Fruit fly (Drosophila melanogaster) Kc167 (cell line): Measurements from ENCODE around the gene Galt.

ENCODE experiments used
- Myc ChIP-seq: fragments of >200 bp; optimal IDR thresholded peaks from 2 replicates; lab custom pipeline; 2017; ENCODE audit warnings: missing external identifiers
- Sin3A ChIP-seq: fragments of >200 bp; optimal IDR thresholded peaks from 2 replicates; lab custom pipeline; 2018; ENCODE audit warnings: missing external identifiers
- h ChIP-seq: fragments of >200 bp; optimal IDR thresholded peaks from 3 replicates; lab custom pipeline; 2018; ENCODE audit warnings: missing external identifiers
- insv ChIP-seq: fragments of >200 bp; optimal IDR thresholded peaks from 3 replicates; lab custom pipeline; 2018; ENCODE audit warnings: missing external identifiers
- psq ChIP-seq: fragments of >200 bp; optimal IDR thresholded peaks from 2 replicates; lab custom pipeline; 2017; ENCODE audit warnings: missing external identifiers
- ttk ChIP-seq: sonication (Bioruptor generic); optimal IDR thresholded peaks from 2 replicates; lab custom pipeline; 2017; ENCODE audit warnings: missing external identifiers

Galt gene

DNA sequence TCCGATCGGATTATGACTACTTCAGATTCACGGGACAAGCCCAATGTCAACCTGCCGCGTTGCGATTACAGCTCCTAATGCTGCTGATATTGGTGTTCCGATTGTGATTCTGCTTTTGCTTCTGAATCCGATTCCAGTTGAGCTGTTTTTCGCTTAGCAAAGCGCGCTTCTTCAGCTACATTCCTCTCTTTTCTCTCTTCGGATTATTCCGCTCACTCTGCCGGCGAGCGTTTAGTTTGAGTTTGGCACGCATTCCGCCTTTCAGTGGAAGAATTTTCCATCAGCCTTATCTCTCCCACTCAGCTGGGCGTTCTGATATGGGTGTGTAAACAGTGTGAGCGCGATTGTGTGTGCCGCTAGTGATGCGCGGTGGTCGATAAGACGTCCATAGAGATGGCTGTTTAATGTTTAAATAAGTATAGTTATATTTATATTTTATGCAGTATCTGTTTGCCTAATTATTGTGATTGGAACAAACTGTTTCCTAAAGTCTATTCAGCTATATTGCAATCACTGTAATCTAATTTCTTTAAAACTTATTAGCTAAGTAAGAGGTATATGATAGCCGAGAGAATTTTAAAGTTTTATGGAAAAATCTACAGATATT, at the start of gene Galt:
Gene Galt (minus strand): TSS at position 315 of the 607 bp plus-strand sequence.
- TF ChIP-seq psq (lab: Kevin White, UChicago) (no peak), insv (lab: Kevin White, UChicago) (no peak), ttk (lab: Kevin White, UChicago) (no peak), Sin3A (no peak), h (lab: Kevin White, UChicago) (no peak), Myc (no peak)

DNA sequence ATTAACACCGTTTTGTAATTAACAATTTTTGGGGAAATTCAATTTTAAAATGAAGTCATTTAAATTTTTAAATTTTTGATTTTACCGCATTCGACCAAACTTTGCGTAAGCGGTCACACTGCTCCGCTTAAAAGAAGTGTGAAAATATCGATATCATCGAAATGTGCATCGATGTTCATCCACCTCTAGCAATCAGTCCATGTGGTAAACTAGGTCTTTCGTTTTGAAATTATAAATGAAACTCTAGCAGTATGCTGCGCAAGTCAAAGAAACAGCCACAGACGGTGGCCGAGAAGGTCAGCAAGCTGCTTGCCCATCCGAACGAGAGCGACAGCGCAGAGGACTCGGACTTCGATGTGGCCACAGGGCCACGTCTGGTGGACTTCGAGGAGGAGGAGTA, 49.6 kb upstream of the Galt start, which contains the start of gene Aatf:
Gene Aatf (plus strand): TSS at position 166 of the 400 bp plus-strand sequence.
- no peak for TF ChIP-seq h (lab: Kevin White, UChicago)
- no peak for TF ChIP-seq Myc
- TF ChIP-seq ttk (lab: Kevin White, UChicago) = no peak
- no peak for TF ChIP-seq psq (lab: Kevin White, UChicago)
- no peak for TF ChIP-seq Sin3A
- no peak for TF ChIP-seq insv (lab: Kevin White, UChicago)

dm6 chr2L:6716921-6717320, 49.1 kb upstream of the Galt start:
- TF ChIP-seq h (lab: Kevin White, UChicago) = no peak
- no peak for TF ChIP-seq Myc
- no peak for TF ChIP-seq Sin3A
- TF ChIP-seq insv (lab: Kevin White, UChicago) = no peak
- TF ChIP-seq ttk (lab: Kevin White, UChicago) = no peak
- no peak for TF ChIP-seq psq (lab: Kevin White, UChicago)

DNA sequence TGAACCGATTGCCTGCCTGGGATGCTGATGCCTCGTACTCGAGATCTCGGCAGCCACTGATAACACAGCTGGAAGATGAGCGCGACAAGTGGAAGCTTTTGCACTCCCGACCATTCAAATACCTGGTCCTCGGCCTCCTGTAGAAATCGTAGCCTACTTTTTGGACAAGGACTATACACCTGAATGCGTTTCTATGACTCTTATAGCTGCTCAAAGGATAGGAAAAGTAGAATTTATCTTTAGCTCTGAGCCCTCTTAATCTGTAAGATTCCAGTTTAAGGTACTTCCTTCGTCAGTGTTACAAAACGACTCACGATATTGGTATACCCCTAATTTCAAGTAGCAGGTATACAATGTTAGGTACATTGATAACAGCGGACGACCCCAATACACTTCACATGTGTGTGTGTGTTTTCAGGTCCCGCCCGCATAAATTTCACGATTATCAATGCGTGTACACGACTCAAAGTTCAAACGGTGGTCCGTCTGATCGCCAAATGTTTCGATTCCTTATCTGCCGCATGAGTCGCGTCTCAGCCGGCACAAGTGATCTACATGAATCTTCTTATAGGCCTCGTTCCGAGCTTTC, 48.4 kb upstream of the Galt start, which contains the start of gene AkhR:
Gene AkhR (minus strand): TSS at position 5 of the 589 bp plus-strand sequence.
- TF ChIP-seq Sin3A (no peak), h (lab: Kevin White, UChicago) (no peak), ttk (lab: Kevin White, UChicago) (no peak), psq (lab: Kevin White, UChicago) (no peak), insv (lab: Kevin White, UChicago) (no peak), Myc (no peak)

- TF ChIP-seq Myc (no peak), Sin3A (no peak), psq (lab: Kevin White, UChicago) (no peak), insv (lab: Kevin White, UChicago) (no peak), h (lab: Kevin White, UChicago) (no peak), ttk (lab: Kevin White, UChicago) (no peak)
Observed at dm6 chr2L:6708997-6709662, 41.3 kb upstream of the Galt start, which contains the start of gene Tsp. Gene Tsp (minus strand): TSS chr2L:6709086.

- no peak for TF ChIP-seq h (lab: Kevin White, UChicago)
- no peak for TF ChIP-seq Sin3A
- no peak for TF ChIP-seq insv (lab: Kevin White, UChicago)
- TF ChIP-seq psq (lab: Kevin White, UChicago) = no peak
- TF ChIP-seq ttk (lab: Kevin White, UChicago) = no peak
- no peak for TF ChIP-seq Myc
Observed at dm6 chr2L:6706368-6706919, 38.6 kb upstream of the Galt start.

dm6 chr2L:6705081-6705480, 37.2 kb upstream of the Galt start:
- TF ChIP-seq psq (lab: Kevin White, UChicago) (no peak), ttk (lab: Kevin White, UChicago) (no peak), Myc (no peak), Sin3A (no peak), h (lab: Kevin White, UChicago) (no peak), insv (lab: Kevin White, UChicago) (no peak)

- TF ChIP-seq psq (lab: Kevin White, UChicago) (no peak), h (lab: Kevin White, UChicago) (no peak), insv (lab: Kevin White, UChicago) (no peak), Myc (no peak), ttk (lab: Kevin White, UChicago) (no peak), Sin3A (no peak)
Observed at dm6 chr2L:6701409-6702199, 33.8 kb upstream of the Galt start.

DNA sequence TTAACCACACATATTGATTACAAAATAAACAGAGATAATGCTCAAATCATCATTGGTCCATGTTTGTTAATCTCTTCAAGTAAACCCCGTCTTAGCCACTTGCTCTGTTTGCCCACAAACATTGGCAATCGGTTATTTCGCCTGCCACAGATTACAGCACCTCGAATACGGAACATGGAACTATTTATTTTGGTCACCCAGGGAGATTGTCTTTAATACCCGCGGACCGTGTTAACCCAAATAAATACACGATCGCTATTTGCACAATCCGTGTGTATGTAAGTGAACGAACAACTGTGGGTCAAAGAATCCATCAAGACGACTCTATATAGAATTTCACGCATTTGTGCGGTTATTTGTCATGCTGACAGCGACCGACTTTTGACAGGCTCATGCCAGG, 32.9 kb upstream of the Galt start:
- TF ChIP-seq psq (lab: Kevin White, UChicago) (no peak), ttk (lab: Kevin White, UChicago) (no peak), Myc (no peak)

- no peak for TF ChIP-seq insv (lab: Kevin White, UChicago)
- no peak for TF ChIP-seq Sin3A
- TF ChIP-seq ttk (lab: Kevin White, UChicago) = no peak
- TF ChIP-seq Myc = no peak
- TF ChIP-seq h (lab: Kevin White, UChicago) = no peak
- TF ChIP-seq psq (lab: Kevin White, UChicago) = no peak
Observed at dm6 chr2L:6698387-6698786, 30.6 kb upstream of the Galt start.

dm6 chr2L:6696229-6696628, 28.4 kb upstream of the Galt start:
- TF ChIP-seq Sin3A (no peak), h (lab: Kevin White, UChicago) (no peak), ttk (lab: Kevin White, UChicago) (no peak), insv (lab: Kevin White, UChicago) (no peak), psq (lab: Kevin White, UChicago) (no peak)
